Worm (Caenorhabditis elegans) whole organism, late embryonic: Measurements from ENCODE around the gene glr-6.

Experiments used
- C38D4.7 ChIP-seq: fragments of 200-800 bp; sonication (Bioruptor generic); optimal IDR thresholded peaks from 2 replicates; lab custom pipeline; 2018; ENCODE audit warnings: mild to moderate bottlenecking, missing genetic modification characterization, moderate library complexity, missing compliant biosample characterization
- K09A11.1 ChIP-seq: sonication (generic microtip); optimal IDR thresholded peaks from 2 replicates; lab custom pipeline; 2017; ENCODE audit warnings: antibody characterized with exemption, mild to moderate bottlenecking, missing genetic modification characterization, missing compliant biosample characterization; ENCODE audit not compliant: insufficient read depth
- ahr-1 ChIP-seq: sonication (generic microtip); optimal IDR thresholded peaks from 2 replicates; lab custom pipeline; 2016; ENCODE audit warnings: missing genetic modification characterization, missing compliant biosample characterization
- ama-1 ChIP-seq: fragments of 150-350 bp; optimal IDR thresholded peaks from 2 replicates; lab custom pipeline; 2014
- ceh-18 ChIP-seq: sonication (generic microtip); optimal IDR thresholded peaks from 2 replicates; lab custom pipeline; 2016; ENCODE audit warnings: missing genetic modification characterization, missing compliant biosample characterization
- ceh-19 ChIP-seq: fragments of 200-800 bp; sonication (Bioruptor generic); optimal IDR thresholded peaks from 2 replicates; lab custom pipeline; 2018; ENCODE audit warnings: mild to moderate bottlenecking, missing genetic modification characterization, missing compliant biosample characterization
- ceh-22 ChIP-seq: sonication (generic microtip); optimal IDR thresholded peaks from 2 replicates; lab custom pipeline; 2017; ENCODE audit warnings: missing biosample characterization, missing genetic modification characterization
- ceh-24 ChIP-seq: sonication (generic microtip); optimal IDR thresholded peaks from 2 replicates; lab custom pipeline; 2016; ENCODE audit warnings: mild to moderate bottlenecking, missing genetic modification characterization, missing compliant biosample characterization
- ceh-31 ChIP-seq: sonication (generic microtip); optimal IDR thresholded peaks from 2 replicates; lab custom pipeline; 2016; ENCODE audit warnings: missing genetic modification characterization, missing compliant biosample characterization
- ceh-45 ChIP-seq: fragments of 200-800 bp; sonication (Bioruptor generic); IDR thresholded peaks from 2 replicates; pipeline ENCODE4 v1.3.6; 2022; ENCODE audit warnings: missing genetic modification reagents, missing genetic modification characterization, missing compliant biosample characterization
- che-1 ChIP-seq: sonication (generic microtip); optimal IDR thresholded peaks from 2 replicates; lab custom pipeline; 2016; ENCODE audit warnings: mild to moderate bottlenecking, missing genetic modification characterization, missing compliant biosample characterization
- elt-2 ChIP-seq: sonication (generic microtip); optimal IDR thresholded peaks from 2 replicates; lab custom pipeline; 2016; ENCODE audit warnings: missing genetic modification reagents, missing genetic modification characterization, missing compliant biosample characterization
- ets-4 ChIP-seq: sonication (generic microtip); optimal IDR thresholded peaks from 2 replicates; lab custom pipeline; 2016; ENCODE audit warnings: missing genetic modification characterization, missing compliant biosample characterization
- eyg-1 ChIP-seq: sonication (generic microtip); optimal IDR thresholded peaks from 2 replicates; lab custom pipeline; 2016; ENCODE audit warnings: missing genotype, missing genetic modification characterization, missing compliant biosample characterization
- gmeb-2 ChIP-seq: sonication (generic microtip); optimal IDR thresholded peaks from 2 replicates; lab custom pipeline; 2016; ENCODE audit warnings: missing genetic modification characterization, inconsistent platforms, missing compliant biosample characterization
- hlh-13 ChIP-seq: fragments of 200-800 bp; sonication (Bioruptor generic); optimal IDR thresholded peaks from 2 replicates; lab custom pipeline; 2018; ENCODE audit warnings: mild to moderate bottlenecking, missing genetic modification characterization, missing compliant biosample characterization
- hlh-30 ChIP-seq: sonication (generic microtip); optimal IDR thresholded peaks from 2 replicates; lab custom pipeline; 2017; ENCODE audit warnings: antibody characterized with exemption, missing genetic modification characterization, missing compliant biosample characterization; ENCODE audit not compliant: insufficient read depth
- hlh-6 ChIP-seq: sonication (generic microtip); optimal IDR thresholded peaks from 2 replicates; lab custom pipeline; 2016; ENCODE audit warnings: missing genotype, missing genetic modification characterization, missing compliant biosample characterization
- lin-11 ChIP-seq: fragments of 200-800 bp; sonication (Bioruptor generic); optimal IDR thresholded peaks from 2 replicates; lab custom pipeline; 2018; ENCODE audit warnings: mild to moderate bottlenecking, missing genetic modification characterization, missing compliant biosample characterization
- mec-3 ChIP-seq: sonication (generic microtip); optimal IDR thresholded peaks from 2 replicates; lab custom pipeline; 2016; ENCODE audit warnings: borderline replicate concordance, missing genetic modification characterization, missing compliant biosample characterization
- nfya-1 ChIP-seq: sonication (generic microtip); optimal IDR thresholded peaks from 2 replicates; lab custom pipeline; 2017; ENCODE audit warnings: missing genetic modification characterization, mild to moderate bottlenecking, missing compliant biosample characterization, antibody characterized with exemption, moderate library complexity
- nhr-11 ChIP-seq: fragments of 150-350 bp; optimal IDR thresholded peaks from 2 replicates; lab custom pipeline; 2014; ENCODE audit warnings: missing biosample characterization, missing genetic modification characterization
- pat-9 ChIP-seq: fragments of 200-800 bp; sonication (Bioruptor generic); optimal IDR thresholded peaks from 2 replicates; lab custom pipeline; 2018; ENCODE audit warnings: mild to moderate bottlenecking, missing genetic modification characterization, moderate library complexity, missing compliant biosample characterization
- pqm-1 ChIP-seq: sonication (generic microtip); optimal IDR thresholded peaks from 2 replicates; lab custom pipeline; 2016; ENCODE audit warnings: missing genetic modification characterization, missing compliant biosample characterization
- ref-2 ChIP-seq: sonication (generic microtip); optimal IDR thresholded peaks from 2 replicates; lab custom pipeline; 2016; ENCODE audit warnings: missing genetic modification characterization, missing compliant biosample characterization
- sdc-2 ChIP-seq: sonication (generic microtip); optimal IDR thresholded peaks from 2 replicates; lab custom pipeline; 2016; ENCODE audit warnings: missing genotype, missing genetic modification characterization, missing compliant biosample characterization
- sox-2 ChIP-seq: fragments of 200-800 bp; sonication (Bioruptor generic); IDR thresholded peaks from 2 replicates; pipeline ENCODE4 v1.3.6; 2022; ENCODE audit warnings: missing genetic modification reagents, missing genetic modification characterization, missing compliant biosample characterization
- tbx-2 ChIP-seq: sonication (generic microtip); optimal IDR thresholded peaks from 2 replicates; lab custom pipeline; 2016; ENCODE audit warnings: missing genetic modification characterization, missing compliant biosample characterization
- ttx-3 ChIP-seq: sonication (generic microtip); optimal IDR thresholded peaks from 2 replicates; lab custom pipeline; 2016; ENCODE audit warnings: missing genetic modification reagents, missing genetic modification characterization, missing compliant biosample characterization
- unc-42 ChIP-seq: sonication (generic microtip); optimal IDR thresholded peaks from 2 replicates; lab custom pipeline; 2016; ENCODE audit warnings: missing genotype, missing genetic modification characterization, missing compliant biosample characterization
- unc-86 ChIP-seq: sonication (generic microtip); optimal IDR thresholded peaks from 2 replicates; lab custom pipeline; 2016; ENCODE audit warnings: missing genetic modification characterization, missing compliant biosample characterization
- zip-5 ChIP-seq: sonication (generic microtip); optimal IDR thresholded peaks from 2 replicates; lab custom pipeline; 2016; ENCODE audit warnings: missing genetic modification characterization, missing compliant biosample characterization

The glr-6 gene

ce11 chrX:6818036-6818488 lies 22.5 kb downstream of the glr-6 start, which contains the start of gene dhs-28:
Gene dhs-28, plus strand, starts transcription at chrX:6818438.
- peak; percentile 56 for TF ChIP-seq elt-2 (tag; lab: Kevin White, UChicago)
- TF ChIP-seq ets-4 = no peak

ce11 chrX:6813025-6813424 lies 27.5 kb downstream of the glr-6 start:
- TF ChIP-seq ceh-31 (peak; percentile 38), eyg-1 (tag; lab: Kevin White, UChicago) (no peak), ahr-1 (tag; lab: Kevin White, UChicago) (no peak)
- TF ChIP-seq, all 69 proteins: peak for 1

DNA sequence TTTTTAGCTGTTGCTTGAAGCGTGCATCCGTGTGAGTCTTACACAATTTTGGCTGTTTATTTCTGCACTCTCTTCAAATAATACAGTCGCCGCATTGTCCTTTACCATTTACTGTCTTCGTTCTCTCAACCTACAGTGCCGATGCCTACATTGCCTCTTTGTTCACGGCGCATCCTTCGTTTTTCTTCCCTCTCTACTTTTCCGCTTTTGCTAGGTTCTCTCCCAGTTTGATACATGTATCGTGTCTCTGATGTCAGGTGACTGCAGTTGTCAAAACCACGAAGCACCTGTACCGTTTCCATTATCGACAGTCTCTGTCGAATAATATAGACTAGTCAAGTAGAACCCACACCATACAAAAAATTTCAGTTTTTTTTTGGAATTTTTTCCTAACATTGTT lies 31.9 kb downstream of the glr-6 start:
- TF ChIP-seq K09A11.1 (tag; lab: Kevin White, UChicago) (no peak), gmeb-2 (tag; lab: Kevin White, UChicago) (no peak), ahr-1 (tag; lab: Kevin White, UChicago) (no peak), mec-3 (peak; percentile 3)

DNA sequence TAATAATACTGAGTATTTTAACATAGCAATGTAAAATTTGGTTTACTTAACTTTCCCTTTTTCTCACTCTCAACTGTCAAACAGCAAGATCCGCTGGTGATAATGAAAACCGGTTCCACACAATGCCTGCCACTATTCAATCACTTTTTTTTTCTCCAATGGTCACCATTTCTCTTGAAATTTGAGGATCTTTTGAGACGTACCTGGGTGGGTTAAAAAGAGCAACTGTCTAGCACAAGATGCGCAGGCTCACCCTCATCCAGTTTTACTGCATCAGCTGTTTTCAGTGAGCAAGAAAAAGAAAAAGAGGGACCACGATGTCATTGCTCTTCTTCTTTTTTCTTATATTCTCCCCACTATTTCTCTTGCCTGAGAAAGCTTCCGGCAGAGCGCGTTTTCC lies 32.3 kb downstream of the glr-6 start:
- TF ChIP-seq ref-2 = no peak
- TF ChIP-seq elt-2 (tag; lab: Kevin White, UChicago) = no peak
- no peak for TF ChIP-seq ama-1 (lab: Kevin White, UChicago)
- TF ChIP-seq lin-11 = no peak
- TF ChIP-seq ceh-19 (GFP tag; lab: Kevin White, UChicago) = no peak
- no peak for TF ChIP-seq C38D4.7

DNA sequence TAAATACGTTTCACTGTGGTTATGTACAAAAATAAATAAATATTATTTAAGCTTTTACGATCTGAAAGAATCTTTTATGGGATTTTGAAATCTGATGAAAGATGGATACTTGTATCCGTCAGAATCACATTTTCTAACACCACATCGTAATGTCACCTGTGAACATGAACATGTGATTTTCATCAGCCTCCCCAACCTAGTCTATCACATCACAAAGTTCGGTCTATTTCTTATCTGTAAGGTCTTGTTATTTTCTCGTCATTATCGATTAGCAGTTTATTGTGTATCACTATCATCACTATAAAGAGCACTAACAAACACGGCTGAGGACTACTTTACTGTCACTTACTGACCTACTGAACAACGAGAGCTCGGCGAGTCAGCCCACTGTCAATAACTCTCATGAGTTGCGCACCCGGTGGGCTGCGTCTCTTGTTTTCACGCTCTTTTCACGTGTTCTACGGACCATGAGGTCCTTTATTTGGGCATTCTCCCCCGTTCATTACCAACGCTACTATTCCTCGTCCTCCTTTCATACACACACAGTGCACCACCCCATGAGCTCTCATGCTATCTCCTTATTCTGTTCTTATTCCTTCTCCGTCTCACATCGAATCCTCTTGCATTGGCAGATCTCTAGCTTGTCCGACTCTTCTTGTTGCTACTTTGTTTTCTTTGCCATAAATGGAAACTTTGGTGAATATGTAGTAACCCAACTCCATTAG lies 33.2 kb downstream of the glr-6 start:
- TF ChIP-seq sox-2 (GFP tag; lab: Robert Waterston, UW) = peak; percentile 20; the same call in 1 of the 2 replicates
- TF ChIP-seq ttx-3 (tag; lab: Kevin White, UChicago) = no peak
- peak; percentile 38 for TF ChIP-seq unc-42 (tag; lab: Kevin White, UChicago)
- TF ChIP-seq tbx-2 (tag; lab: Kevin White, UChicago) = peak; percentile 41
- TF ChIP-seq eyg-1 (tag; lab: Kevin White, UChicago) = no peak
- TF ChIP-seq mec-3 = no peak
- peak; percentile 76 for TF ChIP-seq ceh-31
- peak; percentile 60 for TF ChIP-seq sdc-2
- TF ChIP-seq hlh-13 (GFP tag; lab: Kevin White, UChicago) = no peak
- peak; percentile 73 for TF ChIP-seq hlh-30 (tag; lab: Kevin White, UChicago)
- TF ChIP-seq pat-9 (tag; lab: Kevin White, UChicago) = no peak
- peak; percentile 58 for TF ChIP-seq elt-2 (tag; lab: Kevin White, UChicago)
- peak; percentile 56 for TF ChIP-seq hlh-6 (tag; lab: Kevin White, UChicago)
- TF ChIP-seq che-1 (tag; lab: Kevin White, UChicago) = no peak
- TF ChIP-seq unc-86 (tag; lab: Kevin White, UChicago) = no peak
- TF ChIP-seq ceh-24 = no peak
- TF ChIP-seq nfya-1 (tag; lab: Kevin White, UChicago) = peak; percentile 46
- peak; percentile 53 for TF ChIP-seq ref-2
- no peak for TF ChIP-seq ceh-22
- no peak for TF ChIP-seq ceh-45 (GFP tag; lab: Robert Waterston, UW)
- TF ChIP-seq nhr-11 (tag; lab: Kevin White, UChicago) = no peak
- no peak for TF ChIP-seq zip-5
- no peak for TF ChIP-seq ceh-18 (tag; lab: Kevin White, UChicago)

- TF ChIP-seq ceh-31 (peak; percentile 29), pqm-1 (tag; lab: Kevin White, UChicago) (no peak), sdc-2 (peak; percentile 37), nfya-1 (tag; lab: Kevin White, UChicago) (peak; percentile 15)
These were observed 34.1 kb downstream of the glr-6 start, which contains the start of gene atg-2 for ce11 chrX:6806463-6806862. Gene atg-2, plus strand, starts transcription at chrX:6806763.
